Worm (Caenorhabditis elegans): ENCODE measurements around the gene hint-3.
A peak's percentile ranks its signal among the peaks of the same experiment; 100 is the strongest.

Gene hint-3

ce11 chrV:7775226-7775625, 15.0 kb downstream of the hint-3 start:
- TF ChIP-seq R02D3.7 (tag; optimal IDR thresholded peaks at IDR 0.05): no peak
- TF ChIP-seq zip-11 (GFP tag; IDR thresholded peaks at IDR 0.05): no peak
- peak; percentile 19 for TF ChIP-seq duxl-1 (tag; optimal IDR thresholded peaks at IDR 0.05; ENCODE audit: poor library complexity)
- no peak for TF ChIP-seq ceh-20 (GFP tag; IDR thresholded peaks at IDR 0.05)
- no peak for TF ChIP-seq lin-13 (GFP tag; optimal IDR thresholded peaks at IDR 0.05)
- peak; percentile 13 for TF ChIP-seq F49E8.2 (tag; optimal IDR thresholded peaks at IDR 0.05; ENCODE audit: borderline replicate concordance)
- TF ChIP-seq dpl-1 (GFP tag; optimal IDR thresholded peaks at IDR 0.05): no peak
- TF ChIP-seq mdl-1 (tag; optimal IDR thresholded peaks at IDR 0.05): no peak
- TF ChIP-seq ces-1 (GFP tag; optimal IDR thresholded peaks at IDR 0.05): no peak

- TF ChIP-seq unc-130 (GFP tag; optimal IDR thresholded peaks at IDR 0.05): peak; percentile 52
- peak; percentile 11 for TF ChIP-seq pqm-1 (tag; optimal IDR thresholded peaks at IDR 0.05)
- no peak for TF ChIP-seq unc-39 (tag; optimal IDR thresholded peaks at IDR 0.05)
- 0 out of 2 replicates have a peak, but pooled peaks have one; percentile 26 for TF ChIP-seq madf-9 (GFP tag; conservative IDR thresholded peaks at IDR 0.05)
- peak; percentile 96 for TF ChIP-seq nhr-77 (tag; optimal IDR thresholded peaks at IDR 0.05)
- TF ChIP-seq dve-1 (tag; optimal IDR thresholded peaks at IDR 0.05; ENCODE audit: insufficient read depth): peak; percentile 83
- TF ChIP-seq Y48G9A.11 (GFP tag; IDR thresholded peaks at IDR 0.05): 0 out of 2 replicates have a peak, but pooled peaks have one; percentile 53
- TF ChIP-seq ama-1 (optimal IDR thresholded peaks at IDR 0.05): peak; percentile 40
- TF ChIP-seq nhr-6 (tag; optimal IDR thresholded peaks at IDR 0.05): peak; percentile 88
- no peak for TF ChIP-seq snpc-4 (tag; optimal IDR thresholded peaks at IDR 0.05)
- peak; percentile 58 for TF ChIP-seq lin-29 (GFP tag; IDR thresholded peaks at IDR 0.05)
- TF ChIP-seq lin-1 (GFP tag; IDR thresholded peaks at IDR 0.05): no peak
- no peak for TF ChIP-seq dmd-8 (GFP tag; IDR thresholded peaks at IDR 0.05)
- TF ChIP-seq mes-2 (tag; optimal IDR thresholded peaks at IDR 0.05; ENCODE audit: poor library complexity, severe bottlenecking): peak; percentile 87
- TF ChIP-seq arid-1 (GFP tag; conservative IDR thresholded peaks at IDR 0.05): 0 out of 2 replicates have a peak, but pooled peaks have one; percentile 26
- peak; percentile 81 for TF ChIP-seq hmg-1.1 (GFP tag; IDR thresholded peaks at IDR 0.05)
- peak; percentile 90 for TF ChIP-seq mep-1 (tag; optimal IDR thresholded peaks at IDR 0.05)
- no peak for TF ChIP-seq nhr-76 (tag; optimal IDR thresholded peaks at IDR 0.05)
- TF ChIP-seq egl-27 (tag; optimal IDR thresholded peaks at IDR 0.05): no peak
- peak; percentile 33 for TF ChIP-seq nhr-102 (tag; optimal IDR thresholded peaks at IDR 0.05)
- peak in 1 of 2 experiments; percentile 83 for TF ChIP-seq hif-1 (tag; optimal IDR thresholded peaks at IDR 0.05)
- TF ChIP-seq nhr-48 (tag; optimal IDR thresholded peaks at IDR 0.05): peak; percentile 16
- peak; percentile 80 for TF ChIP-seq ceh-20 (GFP tag; IDR thresholded peaks at IDR 0.05)
- TF ChIP-seq F37D6.2 (tag; optimal IDR thresholded peaks at IDR 0.05): peak; percentile 16
- TF ChIP-seq jun-1 (tag; optimal IDR thresholded peaks at IDR 0.05): peak; percentile 4
- no peak for TF ChIP-seq nhr-111 (GFP tag; optimal IDR thresholded peaks at IDR 0.05)
- TF ChIP-seq zag-1 (tag; optimal IDR thresholded peaks at IDR 0.05): no peak
- TF ChIP-seq tra-1 (GFP tag; IDR thresholded peaks at IDR 0.05): no peak
- peak; percentile 82 for TF ChIP-seq rbr-2 (tag; optimal IDR thresholded peaks at IDR 0.05)
- TF ChIP-seq F44E2.7 (GFP tag; IDR thresholded peaks at IDR 0.05): no peak
- TF ChIP-seq Y105C5A.15 (GFP tag; IDR thresholded peaks at IDR 0.05): no peak
- peak; percentile 82 for TF ChIP-seq T20F7.1 (GFP tag; optimal IDR thresholded peaks at IDR 0.05)
- TF ChIP-seq daf-19 (GFP tag; conservative IDR thresholded peaks at IDR 0.05): no peak
- TF ChIP-seq nhr-42 (GFP tag; IDR thresholded peaks at IDR 0.05): peak; percentile 74; the same call in 1 of the 2 replicates
- TF ChIP-seq pha-4 (GFP tag; IDR thresholded peaks at IDR 0.05): 0 out of 2 replicates have a peak, but pooled peaks have one; percentile 38
- TF ChIP-seq pha-4 (tag; optimal IDR thresholded peaks at IDR 0.05): peak; percentile 1
- TF ChIP-seq set-16 (GFP tag; IDR thresholded peaks at IDR 0.05): peak; percentile 35; the same call in 1 of the 2 replicates
- TF ChIP-seq tag-97 (GFP tag; IDR thresholded peaks at IDR 0.05): no peak
- no peak for TF ChIP-seq ceh-44 (GFP tag; IDR thresholded peaks at IDR 0.05)
- no peak for TF ChIP-seq nhr-10 (tag; optimal IDR thresholded peaks at IDR 0.05)
- peak; percentile 20 for TF ChIP-seq ztf-7 (tag; optimal IDR thresholded peaks at IDR 0.05)
Observed at ce11 chrV:7776029-7776628, 15.9 kb downstream of the hint-3 start, which contains the start of the genes rpl-39 and rps-30. rpl-39 (minus strand) TSS chrV:7776079. rps-30 (plus strand) TSS chrV:7776578.
